Fruit fly (Drosophila melanogaster) whole organism, wandering third instar larva: ENCODE data around the gene Atac3.

Source experiments
- CG32264 ChIP-seq: fragments of 200-800 bp; sonication (Bioruptor generic); optimal IDR thresholded peaks from 2 replicates; lab custom pipeline; 2016; ENCODE audit warnings: missing biosample characterization, missing genetic modification characterization
- Dfd ChIP-seq: fragments of >200 bp; optimal IDR thresholded peaks from 2 replicates; lab custom pipeline; 2017; ENCODE audit warnings: missing biosample characterization, missing genetic modification characterization
- Dif ChIP-seq: fragments of 200-275, 200-300 bp; sonication (Bioruptor generic); optimal IDR thresholded peaks from 2 replicates; lab custom pipeline; 2018; ENCODE audit warnings: missing biosample characterization, missing genetic modification characterization; ENCODE audit not compliant: partially characterized antibody
- Jra ChIP-seq: sonication (Bioruptor generic); optimal IDR thresholded peaks from 2 replicates; lab custom pipeline; 2016; ENCODE audit warnings: missing biosample characterization, missing genetic modification characterization
- Mio ChIP-seq: sonication (Bioruptor generic); optimal IDR thresholded peaks from 2 replicates; lab custom pipeline; 2016; ENCODE audit warnings: missing biosample characterization, missing genetic modification characterization
- dsf ChIP-seq: sonication (Bioruptor generic); optimal IDR thresholded peaks from 2 replicates; lab custom pipeline; 2016; ENCODE audit warnings: missing biosample characterization, missing genetic modification characterization, borderline replicate concordance
- lola ChIP-seq: fragments of >200 bp; optimal IDR thresholded peaks from 2 replicates; lab custom pipeline; 2017; ENCODE audit warnings: missing biosample characterization, missing genetic modification characterization
- pan ChIP-seq: fragments of >200 bp; optimal IDR thresholded peaks from 2 replicates; lab custom pipeline; 2017
- psq ChIP-seq: fragments of 200-800 bp; sonication (Bioruptor generic); optimal IDR thresholded peaks from 3 replicates; lab custom pipeline; 2017; ENCODE audit warnings: missing biosample characterization, mild to moderate bottlenecking, missing genetic modification characterization, moderate library complexity
- sage ChIP-seq: fragments of 200-800 bp; sonication (Bioruptor generic); optimal IDR thresholded peaks from 2 replicates; lab custom pipeline; 2016; ENCODE audit warnings: missing biosample characterization, mild to moderate bottlenecking, missing genetic modification characterization
- usp ChIP-seq: fragments of >200 bp; optimal IDR thresholded peaks from 2 replicates; lab custom pipeline; 2017; ENCODE audit warnings: missing biosample characterization, missing genetic modification characterization
- woc ChIP-seq: sonication (Bioruptor generic); optimal IDR thresholded peaks from 2 replicates; lab custom pipeline; 2016; ENCODE audit warnings: missing biosample characterization, mild to moderate bottlenecking, missing genetic modification characterization

dm6 chr3L:327833-328232 is at the start of gene Atac3, which contains the start of gene Ptpmeg:
- TF ChIP-seq sage (GFP tag; lab: Kevin White, UChicago) (no peak), Jra (GFP tag; lab: Kevin White, UChicago) (no peak), pan (lab: Kevin White, UChicago) (no peak), psq (no peak), CG32264 (GFP tag; lab: Kevin White, UChicago) (no peak), Dfd (no peak), woc (no peak), Mio (GFP tag; lab: Kevin White, UChicago) (no peak), lola (GFP tag; lab: Kevin White, UChicago) (no peak), Dif (GFP tag; lab: Kevin White, UChicago) (no peak), usp (GFP tag; lab: Kevin White, UChicago) (no peak), dsf (no peak)
